Fruit fly (Drosophila melanogaster): ENCODE results near the gene Rpp20.

The Rpp20 gene

DNA sequence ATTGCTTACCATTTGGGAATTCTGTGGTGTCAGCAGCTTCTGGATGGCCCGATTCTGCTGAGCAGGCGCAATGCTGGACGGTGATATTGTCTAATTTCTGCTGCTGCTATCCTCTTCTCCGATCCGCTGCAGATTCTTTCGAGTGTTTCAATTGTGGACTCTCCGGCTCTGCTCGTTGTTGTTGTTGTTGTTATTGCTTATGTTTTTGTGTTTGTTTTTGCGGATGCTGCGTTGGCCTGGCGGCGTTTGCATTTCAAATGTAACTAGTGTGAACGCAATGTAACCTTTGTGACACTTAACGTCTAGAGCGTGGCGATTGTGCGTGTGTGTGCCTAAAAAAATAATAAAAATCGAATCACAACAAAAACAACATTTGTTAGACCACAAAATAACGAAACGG is 32.3 kb upstream of the Rpp20 start:
- TF ChIP-seq CG11617 (GFP tag; optimal IDR thresholded peaks at IDR 0.05) (no peak), tj (GFP tag; optimal IDR thresholded peaks at IDR 0.05) (peak; percentile 75)

DNA sequence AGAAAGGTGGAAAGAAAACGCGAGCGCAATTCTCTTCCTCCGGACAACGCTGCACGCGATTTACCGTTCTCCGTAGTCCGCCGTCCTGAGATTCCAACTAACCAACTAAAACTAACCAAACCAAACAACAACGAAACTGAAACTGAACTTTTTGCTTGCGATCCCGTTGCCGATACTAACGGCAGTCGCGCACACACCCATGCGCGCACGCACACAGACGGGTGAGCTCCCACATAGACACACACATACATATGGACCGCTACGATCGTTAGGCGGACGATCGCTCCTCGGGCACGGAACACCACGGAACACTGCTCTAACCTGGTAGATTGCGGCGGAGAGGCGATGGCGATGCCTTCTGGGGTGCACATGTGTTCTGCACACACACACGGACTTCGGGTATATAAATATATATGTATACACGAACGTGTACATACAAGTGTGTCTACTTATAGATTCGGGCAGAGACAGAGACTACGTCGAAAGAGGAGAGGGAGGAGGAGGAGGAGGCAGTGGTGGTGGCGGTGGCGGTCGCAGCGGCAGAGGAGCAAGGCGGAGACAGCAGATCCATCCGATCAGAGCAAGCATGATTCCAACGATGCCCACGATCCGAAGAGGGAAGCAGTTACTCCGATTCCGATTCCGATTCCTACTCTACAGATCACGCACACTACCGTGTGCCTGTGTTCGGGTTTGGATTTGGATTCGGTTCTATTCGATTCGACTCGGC is 31.2 kb upstream of the Rpp20 start, which contains the start of gene meso18E:
TSS of gene meso18E (minus strand) at position 148 of the 730 bp plus-strand sequence.
- TF ChIP-seq pad (GFP tag; optimal IDR thresholded peaks at IDR 0.05) (peak; percentile 20), Mnt (GFP tag; optimal IDR thresholded peaks at IDR 0.05) (peak; percentile 60), ovo (GFP tag; optimal IDR thresholded peaks at IDR 0.05) (peak; percentile 34), CG33017 (tag; optimal IDR thresholded peaks at IDR 0.05) (no peak), tj (GFP tag; optimal IDR thresholded peaks at IDR 0.05) (no peak)

DNA sequence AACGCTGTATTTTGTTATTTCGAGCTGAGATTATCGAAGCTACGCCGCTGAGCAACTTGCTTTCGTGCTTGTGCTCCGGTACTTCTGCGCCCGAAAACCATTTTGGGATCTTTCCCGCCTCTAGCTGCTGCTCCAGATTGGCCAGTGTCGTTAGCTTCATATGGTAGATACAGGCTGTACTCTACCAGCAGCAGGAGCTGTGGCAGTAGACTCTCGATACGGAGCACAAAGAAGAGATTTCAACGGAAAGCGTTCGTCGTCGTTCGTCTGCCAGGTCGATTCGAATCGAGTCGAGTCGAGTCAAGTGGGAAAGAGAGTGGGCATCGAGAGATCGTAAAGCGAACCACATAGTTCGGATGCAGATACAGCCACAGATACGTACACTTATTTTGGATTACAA is 29.4 kb upstream of the Rpp20 start:
- TF ChIP-seq CG7101 (tag; optimal IDR thresholded peaks at IDR 0.05) (no peak), cnc (optimal IDR thresholded peaks at IDR 0.05) (no peak), tj (GFP tag; optimal IDR thresholded peaks at IDR 0.05) (no peak), ovo (GFP tag; optimal IDR thresholded peaks at IDR 0.05) (no peak), pad (GFP tag; optimal IDR thresholded peaks at IDR 0.05) (no peak), CG1620 (GFP tag; optimal IDR thresholded peaks at IDR 0.05) (no peak), CG14711 (tag; optimal IDR thresholded peaks at IDR 0.05) (no peak), Clk (GFP tag; optimal IDR thresholded peaks at IDR 0.05) (no peak), Hr96 (GFP tag; optimal IDR thresholded peaks at IDR 0.05) (no peak), CG12768 (GFP tag; optimal IDR thresholded peaks at IDR 0.05) (no peak), CG11617 (GFP tag; optimal IDR thresholded peaks at IDR 0.05) (no peak), cic (GFP tag; optimal IDR thresholded peaks at IDR 0.05) (no peak), CG7045 (GFP tag; optimal IDR thresholded peaks at IDR 0.05) (no peak), bab1 (GFP tag; optimal IDR thresholded peaks at IDR 0.05) (no peak), kay (GFP tag; ENCODE audit: borderline replicate concordance) (no peak), toe (GFP tag; optimal IDR thresholded peaks at IDR 0.05) (no peak), Mnt (GFP tag; optimal IDR thresholded peaks at IDR 0.05) (no peak), CG33017 (tag; optimal IDR thresholded peaks at IDR 0.05) (no peak), CG5204 (GFP tag; optimal IDR thresholded peaks at IDR 0.05) (no peak), Crg-1 (GFP tag; optimal IDR thresholded peaks at IDR 0.05) (no peak)

DNA sequence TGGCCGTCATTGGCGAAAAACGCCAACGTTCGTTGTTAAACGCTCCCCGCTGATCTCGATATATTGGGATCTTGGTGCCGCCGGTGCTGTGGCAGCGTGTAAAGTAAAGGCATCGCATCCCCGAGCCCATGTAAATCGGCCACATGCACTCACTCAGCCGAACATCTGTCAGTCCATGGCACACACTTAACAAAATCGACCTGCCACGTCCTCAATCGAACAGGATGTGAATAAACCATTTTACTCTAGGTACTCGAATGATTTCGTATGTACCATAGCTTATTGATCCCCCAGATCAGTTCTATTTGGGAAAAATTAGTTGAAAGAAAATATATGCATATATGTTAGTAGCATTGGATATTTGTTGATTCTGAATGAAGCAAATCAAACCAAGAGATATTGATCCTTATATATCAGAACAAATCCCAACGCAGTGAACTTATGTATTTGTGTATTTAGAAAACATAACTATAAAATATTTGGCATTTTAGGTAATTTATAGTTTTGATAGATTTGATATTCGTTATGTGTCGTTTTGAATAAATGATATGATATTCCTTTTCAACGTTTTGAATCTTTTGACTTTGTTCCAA is 27.8 kb upstream of the Rpp20 start:
- TF ChIP-seq Hr96 (GFP tag; optimal IDR thresholded peaks at IDR 0.05) (no peak), CG7101 (tag; optimal IDR thresholded peaks at IDR 0.05) (no peak), CG33017 (tag; optimal IDR thresholded peaks at IDR 0.05) (no peak), cic (GFP tag; optimal IDR thresholded peaks at IDR 0.05) (no peak), Mnt (GFP tag; optimal IDR thresholded peaks at IDR 0.05) (no peak), CG12768 (GFP tag; optimal IDR thresholded peaks at IDR 0.05) (no peak), Crg-1 (GFP tag; optimal IDR thresholded peaks at IDR 0.05) (no peak), Clk (GFP tag; optimal IDR thresholded peaks at IDR 0.05) (no peak), CG7045 (GFP tag; optimal IDR thresholded peaks at IDR 0.05) (no peak), toe (GFP tag; optimal IDR thresholded peaks at IDR 0.05) (no peak), CG11617 (GFP tag; optimal IDR thresholded peaks at IDR 0.05) (no peak), bab1 (GFP tag; optimal IDR thresholded peaks at IDR 0.05) (no peak), cnc (optimal IDR thresholded peaks at IDR 0.05) (no peak), ovo (GFP tag; optimal IDR thresholded peaks at IDR 0.05) (no peak), pad (GFP tag; optimal IDR thresholded peaks at IDR 0.05) (no peak), tj (GFP tag; optimal IDR thresholded peaks at IDR 0.05) (no peak), CG1620 (GFP tag; optimal IDR thresholded peaks at IDR 0.05) (no peak)

DNA sequence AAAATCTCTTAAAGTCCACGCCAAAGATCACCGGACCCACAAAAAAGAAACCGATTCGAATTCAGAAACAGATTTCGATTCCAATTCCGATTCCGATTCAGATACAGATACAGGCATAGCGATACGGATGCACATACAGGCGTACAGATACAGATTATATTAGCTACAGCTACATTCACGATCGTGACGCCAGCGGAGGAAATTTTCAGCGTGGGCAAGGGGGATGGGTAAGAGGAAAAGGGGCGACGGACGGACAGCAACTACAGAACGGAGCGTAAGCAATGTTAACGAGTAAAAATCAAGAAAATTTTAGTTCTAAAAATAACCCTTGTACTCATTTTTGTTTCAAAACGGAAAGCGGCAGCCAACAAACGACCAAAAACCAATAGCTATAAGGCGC is 27.2 kb upstream of the Rpp20 start:
- TF ChIP-seq Clk (GFP tag; optimal IDR thresholded peaks at IDR 0.05) = no peak
- TF ChIP-seq tj (GFP tag; optimal IDR thresholded peaks at IDR 0.05) = no peak
- TF ChIP-seq CG1620 (GFP tag; optimal IDR thresholded peaks at IDR 0.05) = no peak
- no peak for TF ChIP-seq cnc (optimal IDR thresholded peaks at IDR 0.05)
- TF ChIP-seq CG11617 (GFP tag; optimal IDR thresholded peaks at IDR 0.05) = no peak
- peak; percentile 5 for TF ChIP-seq Hr96 (GFP tag; optimal IDR thresholded peaks at IDR 0.05)

DNA sequence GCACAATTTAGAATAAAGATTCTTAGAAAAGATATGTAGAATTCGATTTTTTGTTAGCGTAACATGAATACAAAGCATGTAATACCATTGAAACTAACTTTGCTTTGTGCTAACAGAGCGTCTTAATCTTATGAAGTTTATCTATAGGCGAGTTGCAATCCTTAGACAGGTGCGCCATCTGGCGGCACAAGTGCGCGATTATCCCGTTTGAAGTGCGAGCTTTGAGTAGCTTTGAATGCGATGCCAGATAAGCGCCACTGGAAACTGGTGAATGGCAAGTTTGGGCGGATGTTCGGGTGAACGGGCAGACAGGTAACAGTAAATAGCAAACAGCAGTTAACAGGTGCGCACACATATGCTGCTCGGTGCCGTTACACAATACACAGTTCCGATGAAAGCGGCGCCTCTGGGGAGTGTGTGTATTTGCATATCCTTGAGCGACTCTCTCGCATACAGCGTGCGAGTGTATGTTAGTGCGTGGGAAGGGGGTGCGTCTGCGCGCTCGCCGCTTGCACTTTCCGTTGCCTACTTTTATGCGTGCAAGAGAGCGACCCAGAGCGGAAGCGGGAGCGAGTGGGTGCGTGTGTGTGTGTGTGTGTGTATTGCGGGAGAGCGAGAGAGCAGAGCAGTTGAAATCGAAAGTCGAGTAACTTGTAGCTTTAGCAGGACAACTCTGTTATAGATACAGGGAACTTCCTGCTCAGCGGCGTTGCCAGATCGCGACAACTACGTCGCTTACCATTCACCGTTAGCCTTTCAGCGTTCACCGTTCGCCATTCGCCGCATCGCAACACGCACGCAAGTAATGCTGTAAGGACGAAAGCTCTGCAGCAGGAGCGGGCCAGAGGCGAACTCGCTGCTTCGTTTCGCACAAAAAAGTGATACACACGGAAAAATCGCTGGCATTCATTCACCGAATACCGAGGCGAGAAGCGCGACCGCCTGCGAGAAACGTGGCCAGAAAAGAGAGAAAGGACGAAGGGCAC is 25.9 kb upstream of the Rpp20 start, which contains the start of gene CG12531:
TSS of gene CG12531 (plus strand) at position 936 of the 986 bp plus-strand sequence.
- TF ChIP-seq cic (GFP tag; optimal IDR thresholded peaks at IDR 0.05) = no peak
- TF ChIP-seq CG7045 (GFP tag; optimal IDR thresholded peaks at IDR 0.05) = no peak
- no peak for TF ChIP-seq CG14711 (tag; optimal IDR thresholded peaks at IDR 0.05)
- no peak for TF ChIP-seq CG12768 (GFP tag; optimal IDR thresholded peaks at IDR 0.05)
- no peak for TF ChIP-seq pad (GFP tag; optimal IDR thresholded peaks at IDR 0.05)
- TF ChIP-seq Mnt (GFP tag; optimal IDR thresholded peaks at IDR 0.05) = no peak
- no peak for TF ChIP-seq cnc (optimal IDR thresholded peaks at IDR 0.05)
- TF ChIP-seq ovo (GFP tag; optimal IDR thresholded peaks at IDR 0.05) = no peak
- TF ChIP-seq toe (GFP tag; optimal IDR thresholded peaks at IDR 0.05) = no peak
- no peak for TF ChIP-seq tj (GFP tag; optimal IDR thresholded peaks at IDR 0.05)
- TF ChIP-seq bab1 (GFP tag; optimal IDR thresholded peaks at IDR 0.05) = no peak
- TF ChIP-seq Hr96 (GFP tag; optimal IDR thresholded peaks at IDR 0.05) = no peak
- no peak for TF ChIP-seq CG1620 (GFP tag; optimal IDR thresholded peaks at IDR 0.05)
- TF ChIP-seq Crg-1 (GFP tag; optimal IDR thresholded peaks at IDR 0.05) = no peak
- TF ChIP-seq CG33017 (tag; optimal IDR thresholded peaks at IDR 0.05) = no peak
- no peak for TF ChIP-seq CG11617 (GFP tag; optimal IDR thresholded peaks at IDR 0.05)
- no peak for TF ChIP-seq CG7101 (tag; optimal IDR thresholded peaks at IDR 0.05)
- no peak for TF ChIP-seq kay (GFP tag; ENCODE audit: borderline replicate concordance)
